Worm (Caenorhabditis elegans) whole organism, early embryonic: Measurements from ENCODE around the gene C28A5.6.

Source experiments
- ama-1 ChIP-seq: fragments of 150-350 bp; optimal IDR thresholded peaks from 2 replicates; lab custom pipeline; 2014
- ceh-13 ChIP-seq: fragments of 200-800 bp; sonication (Bioruptor generic); optimal IDR thresholded peaks from 2 replicates; lab custom pipeline; 2018; ENCODE audit warnings: mild to moderate bottlenecking, missing genetic modification characterization, missing compliant biosample characterization
- flt-1 ChIP-seq: fragments of 200-800 bp; sonication (Bioruptor generic); IDR thresholded peaks from 2 replicates; pipeline ENCODE4 v1.3.6; 2022; ENCODE audit warnings: missing genetic modification characterization, missing compliant biosample characterization
- scrt-1 ChIP-seq: fragments of 200-800 bp; sonication (Bioruptor generic); IDR thresholded peaks from 2 replicates; pipeline ENCODE4 v1.3.6; 2022; ENCODE audit warnings: missing genetic modification characterization, missing compliant biosample characterization

ce11 chrIII:4449893-4450579 is 20.7 kb upstream of the C28A5.6 start, which contains the start of gene ceh-43:
- no peak for TF ChIP-seq flt-1
- no peak for TF ChIP-seq ama-1 (lab: Kevin White, UChicago)
- no peak for TF ChIP-seq scrt-1 (GFP tag; lab: Robert Waterston, UW)
- TF ChIP-seq ceh-13, result no peak
